Fruit fly (Drosophila melanogaster): ENCODE results near the gene bin.

dm6 chr3L:6971298-6971697, 19.1 kb upstream of the bin start:
- no peak for TF ChIP-seq OdsH (GFP tag; optimal IDR thresholded peaks at IDR 0.05)
- TF ChIP-seq brk (GFP tag; optimal IDR thresholded peaks at IDR 0.05): no peak
- no peak for TF ChIP-seq tai (GFP tag; optimal IDR thresholded peaks at IDR 0.05)
- TF ChIP-seq pan (optimal IDR thresholded peaks at IDR 0.05): no peak
- no peak for TF ChIP-seq HLH106 (tag; optimal IDR thresholded peaks at IDR 0.05)
- no peak for TF ChIP-seq psq (GFP tag; optimal IDR thresholded peaks at IDR 0.05)
- TF ChIP-seq lola (GFP tag; optimal IDR thresholded peaks at IDR 0.05): no peak
- no peak for TF ChIP-seq Mio (GFP tag; optimal IDR thresholded peaks at IDR 0.05)
- TF ChIP-seq CG9705 (GFP tag; optimal IDR thresholded peaks at IDR 0.05): no peak
- no peak for TF ChIP-seq Hr83 (GFP tag; optimal IDR thresholded peaks at IDR 0.05; ENCODE audit: poor library complexity, severe bottlenecking)
- no peak for TF ChIP-seq dl (GFP tag; optimal IDR thresholded peaks at IDR 0.05; ENCODE audit: insufficient read depth in 1 of 2, partially characterized antibody in 2 of 2)
- no peak for TF ChIP-seq dsf (GFP tag; optimal IDR thresholded peaks at IDR 0.05; ENCODE audit: borderline replicate concordance)
- TF ChIP-seq sv (GFP tag; optimal IDR thresholded peaks at IDR 0.05): no peak
